Fruit fly (Drosophila melanogaster) whole organism, embryonic: ENCODE data around the gene CG3505.

Experiments
- Ada2b ChIP-seq: fragments of 200-800 bp; sonication (Bioruptor generic); IDR thresholded peaks from 2 replicates; pipeline ENCODE4 v1.3.6; 2022; ENCODE audit warnings: missing biosample characterization, missing genetic modification characterization
- CG10147 ChIP-seq: fragments of 200-800 bp; sonication (Bioruptor generic); optimal IDR thresholded peaks from 2 replicates; lab custom pipeline; 2019; ENCODE audit warnings: missing biosample characterization, mild to moderate bottlenecking, missing genetic modification characterization, moderate library complexity
- CG10959 ChIP-seq: fragments of 200-800 bp; sonication (Bioruptor generic); IDR thresholded peaks from 2 replicates; pipeline ENCODE4 v1.3.6; 2022; ENCODE audit warnings: missing biosample characterization, missing genetic modification characterization
- CG11560 ChIP-seq: fragments of 200-800 bp; sonication (Bioruptor generic); IDR thresholded peaks from 3 replicates; pipeline ENCODE4 v1.3.6; 2022; ENCODE audit warnings: missing biosample characterization, missing genetic modification characterization
- CG11695 ChIP-seq: fragments of 200-800 bp; sonication (Bioruptor generic); IDR thresholded peaks from 3 replicates; pipeline ENCODE4 v1.3.6; 2022; ENCODE audit warnings: missing biosample characterization, missing genetic modification characterization
- CG12104 ChIP-seq: fragments of 200-800 bp; sonication (Bioruptor generic); optimal IDR thresholded peaks from 3 replicates; lab custom pipeline; 2016; ENCODE audit warnings: missing biosample characterization, missing genetic modification characterization
- CG12299 ChIP-seq: fragments of 200-800 bp; sonication (Bioruptor generic); optimal IDR thresholded peaks from 2 replicates; lab custom pipeline; 2018; ENCODE audit warnings: missing biosample characterization, mild to moderate bottlenecking, missing genetic modification characterization
- CG13894 ChIP-seq: fragments of 200-800 bp; sonication (Bioruptor generic); optimal IDR thresholded peaks from 3 replicates; lab custom pipeline; 2018; ENCODE audit warnings: missing biosample characterization, mild to moderate bottlenecking, missing genetic modification characterization, moderate library complexity
- CG15073 ChIP-seq: fragments of 200-800 bp; sonication (Bioruptor generic); optimal IDR thresholded peaks from 2 replicates; lab custom pipeline; 2016; ENCODE audit warnings: missing biosample characterization, missing genetic modification characterization
- CG15479 ChIP-seq: fragments of 200-800 bp; sonication (Bioruptor generic); optimal IDR thresholded peaks from 3 replicates; lab custom pipeline; 2019; ENCODE audit warnings: missing biosample characterization, mild to moderate bottlenecking, missing genetic modification characterization, moderate library complexity
- CG15601 ChIP-seq: fragments of 200-800 bp; sonication (Bioruptor generic); optimal IDR thresholded peaks from 3 replicates; lab custom pipeline; 2019; ENCODE audit warnings: missing biosample characterization, mild to moderate bottlenecking, missing genetic modification characterization, moderate library complexity
- CG15696 ChIP-seq: fragments of 200-800 bp; sonication (Bioruptor generic); optimal IDR thresholded peaks from 2 replicates; lab custom pipeline; 2019; ENCODE audit warnings: missing biosample characterization, mild to moderate bottlenecking, missing genetic modification characterization, moderate library complexity
- CG16815 ChIP-seq: fragments of 200-800 bp; sonication (Bioruptor generic); optimal IDR thresholded peaks from 3 replicates; lab custom pipeline; 2017; ENCODE audit warnings: missing biosample characterization, mild to moderate bottlenecking, missing genetic modification characterization
- CG17568 ChIP-seq: fragments of 200-800 bp; sonication (Bioruptor generic); optimal IDR thresholded peaks from 2 replicates; lab custom pipeline; 2018; ENCODE audit warnings: missing biosample characterization, mild to moderate bottlenecking, missing genetic modification characterization, moderate library complexity
- CG2199 ChIP-seq: fragments of 200-800 bp; sonication (Bioruptor generic); IDR thresholded peaks from 3 replicates; pipeline ENCODE4 v1.3.6; 2022; ENCODE audit warnings: missing biosample characterization, missing genetic modification characterization
- CG31365 ChIP-seq: fragments of 200-800 bp; sonication (Bioruptor generic); optimal IDR thresholded peaks from 2 replicates; lab custom pipeline; 2018; ENCODE audit warnings: missing biosample characterization, mild to moderate bottlenecking, missing genetic modification characterization
- CG32767 ChIP-seq: fragments of 200-800 bp; sonication (Bioruptor generic); IDR thresholded peaks from 2 replicates; pipeline ENCODE4 v1.3.6; 2022; ENCODE audit warnings: missing biosample characterization, missing genetic modification characterization
- CG3407 ChIP-seq: fragments of 200-800 bp; sonication (Bioruptor generic); optimal IDR thresholded peaks from 2 replicates; lab custom pipeline; 2018; ENCODE audit warnings: missing biosample characterization, mild to moderate bottlenecking, missing genetic modification characterization
- CG4730 ChIP-seq: fragments of 200-800 bp; sonication (Bioruptor generic); IDR thresholded peaks from 2 replicates; pipeline ENCODE4 v1.3.6; 2022; ENCODE audit warnings: missing biosample characterization, missing genetic modification characterization
- CG5953 ChIP-seq: fragments of 200-800 bp; sonication (Bioruptor generic); IDR thresholded peaks from 2 replicates; pipeline ENCODE4 v1.3.6; 2022; ENCODE audit warnings: missing biosample characterization, missing genetic modification characterization
- CG6254 ChIP-seq: fragments of 200-800 bp; sonication (Bioruptor generic); optimal IDR thresholded peaks from 3 replicates; lab custom pipeline; 2017; ENCODE audit warnings: mild to moderate bottlenecking, missing biosample characterization, missing genetic modification reagents, missing genetic modification characterization
- CG7271 ChIP-seq: fragments of 200-800 bp; sonication (Bioruptor generic); optimal IDR thresholded peaks from 2 replicates; lab custom pipeline; 2018; ENCODE audit warnings: missing biosample characterization, mild to moderate bottlenecking, missing genetic modification characterization, moderate library complexity
- CG7745 ChIP-seq: fragments of 200-800 bp; sonication (Bioruptor generic); optimal IDR thresholded peaks from 2 replicates; lab custom pipeline; 2018; ENCODE audit warnings: missing biosample characterization, mild to moderate bottlenecking, missing genetic modification characterization, moderate library complexity
- CG8281 ChIP-seq: fragments of 200-800 bp; sonication (Bioruptor generic); optimal IDR thresholded peaks from 2 replicates; lab custom pipeline; 2018; ENCODE audit warnings: missing biosample characterization, mild to moderate bottlenecking, missing genetic modification characterization, moderate library complexity
- CG8944 ChIP-seq: fragments of 200-800 bp; sonication (Bioruptor generic); optimal IDR thresholded peaks from 3 replicates; lab custom pipeline; 2016; ENCODE audit warnings: missing biosample characterization, missing genetic modification characterization
- CG9817 ChIP-seq: fragments of 200-800 bp; sonication (Bioruptor generic); optimal IDR thresholded peaks from 2 replicates; lab custom pipeline; 2018; ENCODE audit warnings: missing biosample characterization, mild to moderate bottlenecking, missing genetic modification characterization, moderate library complexity
- CG9876 ChIP-seq: fragments of 200-800 bp; sonication (Bioruptor generic); optimal IDR thresholded peaks from 2 replicates; lab custom pipeline; 2016; ENCODE audit warnings: missing biosample characterization, missing genetic modification characterization
- CrebB ChIP-seq: fragments of 200-800 bp; sonication (Bioruptor generic); optimal IDR thresholded peaks from 3 replicates; lab custom pipeline; 2018; ENCODE audit warnings: missing biosample characterization, mild to moderate bottlenecking, missing genetic modification characterization
- Dip2 ChIP-seq: fragments of 200-800 bp; sonication (Bioruptor generic); IDR thresholded peaks from 2 replicates; pipeline ENCODE4 v1.3.6; 2022; ENCODE audit warnings: missing biosample characterization, missing genetic modification characterization
- Doc2 ChIP-seq: fragments of 200-800 bp; sonication (Bioruptor generic); IDR thresholded peaks from 2 replicates; pipeline ENCODE4 v1.3.6; 2022; ENCODE audit warnings: missing biosample characterization, missing genetic modification characterization
- Mes4 ChIP-seq: fragments of 200-800 bp; sonication (Bioruptor generic); optimal IDR thresholded peaks from 2 replicates; lab custom pipeline; 2016; ENCODE audit warnings: missing biosample characterization, missing genetic modification characterization
- Opbp ChIP-seq: fragments of 200-800 bp; sonication (Bioruptor generic); IDR thresholded peaks from 3 replicates; pipeline ENCODE4 v1.3.6; 2022; ENCODE audit warnings: missing biosample characterization, missing genetic modification characterization; ENCODE audit not compliant: partially characterized antibody
- Pdp1 ChIP-seq, 2 experiments: fragments of 200-800 bp; sonication (Bioruptor generic); optimal IDR thresholded peaks; 3 replicates each; lab custom pipeline; 2016; ENCODE audit warnings: missing biosample characterization in 2 of 2, missing genetic modification characterization in 2 of 2, mild to moderate bottlenecking in 1 of 2, moderate library complexity in 1 of 2
- Scr ChIP-seq: fragments of 200-800 bp; sonication (Bioruptor generic); IDR thresholded peaks from 2 replicates; pipeline ENCODE4 v1.3.6; 2022; ENCODE audit warnings: missing biosample characterization, missing genetic modification characterization; ENCODE audit not compliant: partially characterized antibody
- Trl ChIP-seq, 3 experiments: fragments of >200 bp in 2 of 3; fragments of 200-800 bp in 1 of 3; sonication (Bioruptor generic) in 1 of 3; optimal IDR thresholded peaks; 2 replicates in 1 of 3; 3 replicates in 2 of 3; lab custom pipeline; 2016 to 2017; ENCODE audit warnings: missing biosample characterization in 1 of 3, missing genetic modification characterization in 1 of 3
- YL-1 ChIP-seq: fragments of 200-800 bp; sonication (Bioruptor generic); optimal IDR thresholded peaks from 3 replicates; lab custom pipeline; 2017; ENCODE audit warnings: missing biosample characterization, mild to moderate bottlenecking, missing genetic modification characterization
- bowl ChIP-seq: fragments of 200-800 bp; sonication (Bioruptor generic); IDR thresholded peaks from 2 replicates; pipeline ENCODE4 v1.3.6; 2022; ENCODE audit warnings: missing biosample characterization, missing genetic modification characterization
- caup ChIP-seq: fragments of 200-800 bp; sonication (Bioruptor generic); optimal IDR thresholded peaks from 3 replicates; lab custom pipeline; 2017; ENCODE audit warnings: missing biosample characterization, mild to moderate bottlenecking, missing genetic modification characterization, moderate library complexity; ENCODE audit not compliant: severe bottlenecking
- ci ChIP-seq: fragments of 200-800 bp; sonication (Bioruptor generic); IDR thresholded peaks from 3 replicates; pipeline ENCODE4 v1.3.6; 2022; ENCODE audit warnings: missing biosample characterization, missing genetic modification characterization
- en ChIP-seq: fragments of 200-800 bp; sonication (Bioruptor generic); optimal IDR thresholded peaks from 2 replicates; lab custom pipeline; 2016; ENCODE audit warnings: missing biosample characterization, missing genetic modification characterization
- esg ChIP-seq: fragments of 200-800 bp; sonication (Bioruptor generic); conservative IDR thresholded peaks from 2 replicates; pipeline ENCODE4 v1.3.6; 2022; ENCODE audit warnings: missing biosample characterization, missing genetic modification characterization
- gsb-n ChIP-seq: fragments of 200-800 bp; sonication (Bioruptor generic); optimal IDR thresholded peaks from 3 replicates; lab custom pipeline; 2018; ENCODE audit warnings: missing biosample characterization, mild to moderate bottlenecking, missing genetic modification characterization
- insv ChIP-seq, 2 experiments: fragments of 200-800 bp; sonication (Bioruptor generic); optimal IDR thresholded peaks; 3 replicates each; lab custom pipeline; 2016 to 2018; ENCODE audit warnings: missing biosample characterization in 2 of 2, missing genetic modification characterization in 2 of 2
- inv ChIP-seq: fragments of 200-800 bp; sonication (Bioruptor generic); IDR thresholded peaks from 2 replicates; pipeline ENCODE4 v1.3.6; 2022; ENCODE audit warnings: missing biosample characterization, missing genetic modification characterization; ENCODE audit not compliant: partially characterized antibody
- nerfin-2 ChIP-seq: fragments of 200-800 bp; sonication (Bioruptor generic); IDR thresholded peaks from 2 replicates; pipeline ENCODE4 v1.3.6; 2022; ENCODE audit warnings: missing biosample characterization, missing genetic modification characterization; ENCODE audit not compliant: partially characterized antibody
- sens ChIP-seq: fragments of 200-800 bp; sonication (Bioruptor generic); peaks from one replicate; lab custom pipeline; 2016; ENCODE audit warnings: missing biosample characterization, missing genetic modification characterization
- sna ChIP-seq: fragments of 200-800 bp; sonication (Bioruptor generic); IDR thresholded peaks from 2 replicates; pipeline ENCODE4 v1.3.6; 2022; ENCODE audit warnings: missing biosample characterization, missing genetic modification characterization; ENCODE audit not compliant: partially characterized antibody
- tap ChIP-seq: fragments of 200-800 bp; optimal IDR thresholded peaks from 3 replicates; lab custom pipeline; 2019; ENCODE audit warnings: missing biosample characterization, mild to moderate bottlenecking, missing genetic modification characterization, moderate library complexity
- tx ChIP-seq: fragments of 200-800 bp; sonication (Bioruptor generic); optimal IDR thresholded peaks from 2 replicates; lab custom pipeline; 2016; ENCODE audit warnings: missing biosample characterization, missing genetic modification characterization
- zfh1 ChIP-seq: fragments of 200-800 bp; sonication (Bioruptor generic); IDR thresholded peaks from 3 replicates; pipeline ENCODE4 v1.3.6; 2022; ENCODE audit warnings: missing biosample characterization, missing genetic modification characterization

Gene CG3505

DNA sequence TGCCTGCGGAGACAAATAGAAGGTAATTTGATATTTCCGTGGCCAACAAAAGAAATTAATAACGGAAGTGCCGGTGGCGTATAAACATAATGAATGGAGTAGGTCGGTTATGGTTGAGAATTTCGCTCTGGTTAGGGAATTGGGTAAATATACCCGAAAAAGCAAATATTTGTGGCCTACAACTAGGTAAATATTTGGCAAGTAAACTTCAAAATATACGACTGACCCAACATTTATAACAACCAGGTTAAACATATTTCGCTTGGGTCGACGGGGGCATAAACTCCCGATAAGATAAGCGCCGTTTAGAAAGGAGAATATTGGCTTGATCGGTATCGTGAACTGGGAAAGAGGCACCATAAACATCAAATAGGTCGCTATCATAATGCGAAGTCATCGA lies 13.6 kb downstream of the CG3505 start (continued):
- TF ChIP-seq CG10959 (GFP tag; lab: Robert Waterston, UW): no peak
- TF ChIP-seq nerfin-2 (GFP tag; lab: Robert Waterston, UW): no peak
- no peak for TF ChIP-seq CG10147 (GFP tag; lab: Kevin White, UChicago)
- peak; percentile 91 for TF ChIP-seq CG7745 (tag; lab: Kevin White, UChicago)
- TF ChIP-seq CG8944: no peak
- TF ChIP-seq Doc2: no peak
- no peak for TF ChIP-seq CG2199
- TF ChIP-seq sna (GFP tag; lab: Robert Waterston, UW): no peak
- TF ChIP-seq CG9817: no peak
- no peak for TF ChIP-seq CG13894
- TF ChIP-seq CG12104 (GFP tag; lab: Kevin White, UChicago): peak; percentile 17
- TF ChIP-seq CG11560 (tag; lab: Robert Waterston, UW): no peak
- peak; percentile 25 for TF ChIP-seq CG31365 (tag; lab: Kevin White, UChicago)
- TF ChIP-seq CG5953 (GFP tag; lab: Robert Waterston, UW): no peak
- no peak for TF ChIP-seq Trl (optimal IDR thresholded peaks at IDR 0.05; lab: Kevin White, UChicago)
- peak; percentile 18 for TF ChIP-seq Trl (GFP tag; optimal IDR thresholded peaks at IDR 0.05; lab: Kevin White, UChicago)
- TF ChIP-seq CG15601 (tag; lab: Kevin White, UChicago): peak; percentile 73
- TF ChIP-seq Mes4 (GFP tag; lab: Kevin White, UChicago): no peak
- peak; percentile 34; the same call in 1 of the 3 replicates for TF ChIP-seq zfh1 (GFP tag; lab: Robert Waterston, UW)
- no peak for TF ChIP-seq esg
- TF ChIP-seq Pdp1 (GFP tag; optimal IDR thresholded peaks at IDR 0.05; lab: Kevin White, UChicago): no peak
- TF ChIP-seq CG3407: peak; percentile 64
- TF ChIP-seq insv (GFP tag; optimal IDR thresholded peaks at IDR 0.05; lab: Kevin White, UChicago): no peak
- no peak for TF ChIP-seq CG8281 (tag; lab: Kevin White, UChicago)
- no peak for TF ChIP-seq tap (tag; lab: Kevin White, UChicago)
- no peak for TF ChIP-seq CG32767 (GFP tag; lab: Robert Waterston, UW)
- TF ChIP-seq CG11695 (GFP tag; lab: Robert Waterston, UW): peak; percentile 42; the same call in 1 of the 3 replicates
- TF ChIP-seq CG9876 (GFP tag; lab: Kevin White, UChicago): no peak
- TF ChIP-seq Scr (GFP tag; lab: Robert Waterston, UW): no peak
- TF ChIP-seq CG12299 (tag; lab: Kevin White, UChicago): peak; percentile 5
- no peak for TF ChIP-seq Ada2b
- no peak for TF ChIP-seq en
- 0 out of 2 replicates have a peak, but pooled peaks have one; percentile 18 for TF ChIP-seq bowl (GFP tag; lab: Robert Waterston, UW)
- no peak for TF ChIP-seq tx (GFP tag; lab: Kevin White, UChicago)
- no peak for TF ChIP-seq CG4730
- no peak for TF ChIP-seq caup (GFP tag; lab: Kevin White, UChicago)
- peak; percentile 61 for TF ChIP-seq CG15479 (GFP tag; lab: Kevin White, UChicago)
- peak; percentile 78 for TF ChIP-seq CrebB
- peak; percentile 87 for TF ChIP-seq CG7271 (tag; lab: Kevin White, UChicago)
- no peak for TF ChIP-seq Dip2 (GFP tag; lab: Robert Waterston, UW)
- TF ChIP-seq Opbp (GFP tag; lab: Robert Waterston, UW): no peak
- peak; percentile 97 for TF ChIP-seq CG15696 (tag; lab: Kevin White, UChicago)
- TF ChIP-seq CG6254 (GFP tag; lab: Kevin White, UChicago): peak; percentile 57
- TF ChIP-seq CG15073 (GFP tag; lab: Kevin White, UChicago): no peak
- TF ChIP-seq ci (GFP tag; lab: Robert Waterston, UW): 0 out of 3 replicates have a peak, but pooled peaks have one; percentile 55
- TF ChIP-seq CG17568: peak; percentile 82
- no peak for TF ChIP-seq inv (GFP tag; lab: Robert Waterston, UW)
- peak; percentile 95 for TF ChIP-seq sens (GFP tag; lab: Kevin White, UChicago)
- TF ChIP-seq CG16815: no peak
- peak; percentile 83 for TF ChIP-seq gsb-n
- peak; percentile 64 for TF ChIP-seq YL-1 (GFP tag; lab: Kevin White, UChicago)
